Fruit fly (Drosophila melanogaster) whole organism, embryonic: ENCODE data around the gene Alg2.

ENCODE experiments used
- Asciz ChIP-seq: fragments of 200-800 bp; sonication (Bioruptor generic); optimal IDR thresholded peaks from 2 replicates; lab custom pipeline; 2017; ENCODE audit warnings: missing biosample characterization, mild to moderate bottlenecking, missing genetic modification characterization, missing genetic modification reagents
- Awh ChIP-seq: fragments of 200-800 bp; sonication (Bioruptor generic); IDR thresholded peaks from 2 replicates; pipeline ENCODE4, ENCODE4 v1.3.6; 2022; ENCODE audit warnings: missing biosample characterization, missing genetic modification characterization
- BtbVII ChIP-seq: fragments of 200-800 bp; sonication (Bioruptor generic); optimal IDR thresholded peaks from 3 replicates; lab custom pipeline; 2017; ENCODE audit warnings: missing biosample characterization, mild to moderate bottlenecking, missing genetic modification characterization
- C15 ChIP-seq: fragments of 200-800 bp; sonication (Bioruptor generic); IDR thresholded peaks from 3 replicates; pipeline ENCODE4 v1.3.6; 2022; ENCODE audit warnings: missing biosample characterization, missing genetic modification characterization
- CG10366 ChIP-seq: fragments of 200-800 bp; sonication (Bioruptor generic); IDR thresholded peaks from 2 replicates; pipeline ENCODE4 v1.3.6; 2022; ENCODE audit warnings: missing biosample characterization, missing genetic modification characterization
- CG10654 ChIP-seq: fragments of 200-800 bp; sonication (Bioruptor generic); optimal IDR thresholded peaks from 2 replicates; lab custom pipeline; 2016; ENCODE audit warnings: missing biosample characterization, missing genetic modification characterization
- CG11456 ChIP-seq: fragments of 200-800 bp; sonication (Bioruptor generic); IDR thresholded peaks from 3 replicates; pipeline ENCODE4 v1.3.6; 2022; ENCODE audit warnings: missing biosample characterization, missing genetic modification characterization
- CG11695 ChIP-seq: fragments of 200-800 bp; sonication (Bioruptor generic); IDR thresholded peaks from 3 replicates; pipeline ENCODE4 v1.3.6; 2022; ENCODE audit warnings: missing biosample characterization, missing genetic modification characterization
- CG12071 ChIP-seq: fragments of 200-800 bp; sonication (Bioruptor generic); optimal IDR thresholded peaks from 3 replicates; lab custom pipeline; 2018; ENCODE audit warnings: missing biosample characterization, mild to moderate bottlenecking, missing genetic modification characterization
- CG12659 ChIP-seq: fragments of 200-800 bp; sonication (Bioruptor generic); optimal IDR thresholded peaks from 3 replicates; lab custom pipeline; 2017; ENCODE audit warnings: mild to moderate bottlenecking, missing biosample characterization, missing genetic modification reagents, missing genetic modification characterization
- CG13624 ChIP-seq: fragments of 200-800 bp; sonication (Bioruptor generic); optimal IDR thresholded peaks from 2 replicates; lab custom pipeline; 2016; ENCODE audit warnings: missing biosample characterization, missing genetic modification characterization
- CG15011 ChIP-seq: fragments of 200-800 bp; sonication (Bioruptor generic); optimal IDR thresholded peaks from 3 replicates; lab custom pipeline; 2018; ENCODE audit warnings: missing biosample characterization, mild to moderate bottlenecking, missing genetic modification characterization
- CG17328 ChIP-seq: fragments of 200-800 bp; sonication (Bioruptor generic); IDR thresholded peaks from 2 replicates; pipeline ENCODE4 v1.3.6; 2022; ENCODE audit warnings: missing biosample characterization, missing genetic modification characterization
- CG30020 ChIP-seq: fragments of 200-800 bp; optimal IDR thresholded peaks from 2 replicates; lab custom pipeline; 2019; ENCODE audit warnings: missing biosample characterization, mild to moderate bottlenecking, missing genetic modification characterization, moderate library complexity
- CG4328 ChIP-seq: fragments of 200-800 bp; sonication (Bioruptor generic); optimal IDR thresholded peaks from 3 replicates; lab custom pipeline; 2017; ENCODE audit warnings: missing biosample characterization, missing genetic modification reagents, missing genetic modification characterization
- CG5245 ChIP-seq: fragments of 200-800 bp; sonication (Bioruptor generic); optimal IDR thresholded peaks from 3 replicates; lab custom pipeline; 2016; ENCODE audit warnings: missing biosample characterization, missing genetic modification characterization
- CG6654 ChIP-seq: fragments of 200-800 bp; sonication (Bioruptor generic); optimal IDR thresholded peaks from 2 replicates; lab custom pipeline; 2017; ENCODE audit warnings: missing biosample characterization, mild to moderate bottlenecking, missing genetic modification characterization
- CG8290 ChIP-seq, 3 experiments: fragments of 200-800 bp; sonication (Bioruptor generic); optimal IDR thresholded peaks; 2 replicates each; lab custom pipeline; 2016 to 2019; ENCODE audit warnings: missing biosample characterization in 3 of 3, missing genetic modification characterization in 3 of 3, mild to moderate bottlenecking in 2 of 3, moderate library complexity in 1 of 3
- CG8924 ChIP-seq: fragments of 200-800 bp; optimal IDR thresholded peaks from 3 replicates; lab custom pipeline; 2019; ENCODE audit warnings: missing biosample characterization, mild to moderate bottlenecking, missing genetic modification characterization, moderate library complexity
- CG9797 ChIP-seq: fragments of 200-800 bp; sonication (Bioruptor generic); optimal IDR thresholded peaks from 3 replicates; lab custom pipeline; 2018; ENCODE audit warnings: missing biosample characterization, mild to moderate bottlenecking, missing genetic modification characterization
- CrebB ChIP-seq: fragments of 200-800 bp; sonication (Bioruptor generic); optimal IDR thresholded peaks from 3 replicates; lab custom pipeline; 2018; ENCODE audit warnings: missing biosample characterization, mild to moderate bottlenecking, missing genetic modification characterization
- Deaf1 ChIP-seq: fragments of 200-800 bp; optimal IDR thresholded peaks from 3 replicates; lab custom pipeline; 2019; ENCODE audit warnings: missing biosample characterization, mild to moderate bottlenecking, missing genetic modification characterization, moderate library complexity
- E2f1 ChIP-seq: fragments of 200-800 bp; sonication (Bioruptor generic); IDR thresholded peaks from 2 replicates; pipeline ENCODE4 v1.3.6; 2022; ENCODE audit warnings: missing biosample characterization, missing genetic modification characterization
- Fer1 ChIP-seq: fragments of 200-800 bp; sonication (Bioruptor generic); optimal IDR thresholded peaks from 2 replicates; lab custom pipeline; 2017; ENCODE audit warnings: missing biosample characterization, mild to moderate bottlenecking, missing genetic modification characterization
- H15 ChIP-seq: fragments of 200-800 bp; sonication (Bioruptor generic); IDR thresholded peaks from 3 replicates; pipeline ENCODE4 v1.3.6; 2022; ENCODE audit warnings: missing biosample characterization, missing genetic modification characterization
- HLH3B ChIP-seq: fragments of 200-800 bp; sonication (Bioruptor generic); IDR thresholded peaks from 2 replicates; pipeline ENCODE4 v1.3.6; 2022; ENCODE audit warnings: missing biosample characterization, missing genetic modification characterization
- HLH54F ChIP-seq: fragments of 200-800 bp; sonication (Bioruptor generic); optimal IDR thresholded peaks from 3 replicates; lab custom pipeline; 2016; ENCODE audit warnings: missing biosample characterization, missing genetic modification characterization
- Mad ChIP-seq: fragments of 200-800 bp; sonication (Bioruptor generic); optimal IDR thresholded peaks from 2 replicates; lab custom pipeline; 2016; ENCODE audit warnings: missing biosample characterization, missing genetic modification characterization
- NfI ChIP-seq: fragments of 200-800 bp; sonication (Bioruptor generic); optimal IDR thresholded peaks from 3 replicates; lab custom pipeline; 2018; ENCODE audit warnings: missing biosample characterization, mild to moderate bottlenecking, missing genetic modification characterization, moderate library complexity
- Six4 ChIP-seq: fragments of 200-800 bp; sonication (Bioruptor generic); optimal IDR thresholded peaks from 2 replicates; lab custom pipeline; 2016; ENCODE audit warnings: missing biosample characterization, missing genetic modification characterization
- Sry-β ChIP-seq: fragments of 200-800 bp; sonication (Bioruptor generic); optimal IDR thresholded peaks from 2 replicates; lab custom pipeline; 2018; ENCODE audit warnings: missing biosample characterization, mild to moderate bottlenecking, missing genetic modification characterization, moderate library complexity
- ase ChIP-seq: fragments of 200-800 bp; sonication (Bioruptor generic); IDR thresholded peaks from 3 replicates; pipeline ENCODE4 v1.3.6; 2022; ENCODE audit warnings: missing biosample characterization, missing genetic modification characterization
- bigmax ChIP-seq: fragments of 200-800 bp; sonication (Bioruptor generic); optimal IDR thresholded peaks from 2 replicates; lab custom pipeline; 2018; ENCODE audit warnings: missing biosample characterization, mild to moderate bottlenecking, missing genetic modification characterization
- crol ChIP-seq: fragments of 200-800 bp; sonication (Bioruptor generic); IDR thresholded peaks from 2 replicates; pipeline ENCODE4 v1.3.6; 2022; ENCODE audit warnings: missing biosample characterization, missing genetic modification characterization
- gcm ChIP-seq: fragments of 200-800 bp; sonication (Bioruptor generic); optimal IDR thresholded peaks from 2 replicates; lab custom pipeline; 2019; ENCODE audit warnings: missing biosample characterization, mild to moderate bottlenecking, missing genetic modification characterization, moderate library complexity
- hbn ChIP-seq: fragments of 200-800 bp; sonication (Bioruptor generic); IDR thresholded peaks from 2 replicates; pipeline ENCODE4 v1.3.6; 2022; ENCODE audit warnings: missing biosample characterization, missing genetic modification characterization; ENCODE audit not compliant: partially characterized antibody
- her ChIP-seq: fragments of 200-800 bp; sonication (Bioruptor generic); optimal IDR thresholded peaks from 2 replicates; lab custom pipeline; 2016; ENCODE audit warnings: missing biosample characterization, missing genetic modification characterization
- klu ChIP-seq: fragments of 200-800 bp; sonication (Bioruptor generic); IDR thresholded peaks from 2 replicates; pipeline ENCODE4 v1.3.6; 2022; ENCODE audit warnings: missing biosample characterization, missing genetic modification characterization
- lola ChIP-seq, 3 experiments: fragments of >200 bp in 2 of 3; fragments of 200-800 bp in 1 of 3; sonication (Bioruptor generic) in 1 of 3; optimal IDR thresholded peaks; 2 replicates each; lab custom pipeline; 2017 to 2019; ENCODE audit warnings: missing biosample characterization in 3 of 3, missing genetic modification characterization in 3 of 3, mild to moderate bottlenecking in 1 of 3, moderate library complexity in 1 of 3
- luna ChIP-seq: fragments of 200-800 bp; sonication (Bioruptor generic); optimal IDR thresholded peaks from 2 replicates; lab custom pipeline; 2016; ENCODE audit warnings: missing biosample characterization, missing genetic modification characterization
- oc ChIP-seq: fragments of 200-800 bp; sonication (Bioruptor generic); optimal IDR thresholded peaks from 2 replicates; lab custom pipeline; 2018; ENCODE audit warnings: missing biosample characterization, mild to moderate bottlenecking, missing genetic modification characterization, moderate library complexity
- odd ChIP-seq: fragments of 200-800 bp; sonication (Bioruptor generic); optimal IDR thresholded peaks from 2 replicates; lab custom pipeline; 2017; ENCODE audit warnings: missing biosample characterization, mild to moderate bottlenecking, missing genetic modification characterization
- pnt ChIP-seq: fragments of 200-800 bp; sonication (Bioruptor generic); optimal IDR thresholded peaks from 3 replicates; lab custom pipeline; 2016; ENCODE audit warnings: missing biosample characterization, missing genetic modification characterization
- slbo ChIP-seq: fragments of 200-800 bp; sonication (Bioruptor generic); IDR thresholded peaks from 2 replicates; pipeline ENCODE4 v1.3.6; 2022; ENCODE audit warnings: missing biosample characterization, missing genetic modification characterization
- trem ChIP-seq: fragments of 200-800 bp; optimal IDR thresholded peaks from 3 replicates; lab custom pipeline; 2019; ENCODE audit warnings: missing biosample characterization, mild to moderate bottlenecking, missing genetic modification characterization, moderate library complexity
- tx ChIP-seq: fragments of 200-800 bp; sonication (Bioruptor generic); optimal IDR thresholded peaks from 2 replicates; lab custom pipeline; 2016; ENCODE audit warnings: missing biosample characterization, missing genetic modification characterization
- unpg ChIP-seq: fragments of 200-800 bp; sonication (Bioruptor generic); optimal IDR thresholded peaks from 3 replicates; lab custom pipeline; 2018; ENCODE audit warnings: missing biosample characterization, mild to moderate bottlenecking, missing genetic modification characterization, moderate library complexity
- vfl ChIP-seq: fragments of 200-800 bp; sonication (Bioruptor generic); optimal IDR thresholded peaks from 2 replicates; lab custom pipeline; 2016; ENCODE audit warnings: missing biosample characterization, missing genetic modification characterization
- wor ChIP-seq: fragments of 200-800 bp; sonication (Bioruptor generic); IDR thresholded peaks from 2 replicates; pipeline ENCODE4 v1.3.6; 2022; ENCODE audit warnings: missing biosample characterization, missing genetic modification characterization
- yki ChIP-seq: fragments of >200 bp; optimal IDR thresholded peaks from 3 replicates; lab custom pipeline; 2018
- z ChIP-seq: fragments of 200-800 bp; sonication (Bioruptor generic); IDR thresholded peaks from 3 replicates; pipeline ENCODE4 v1.3.6; 2022; ENCODE audit warnings: missing biosample characterization, missing genetic modification characterization

Alg2 gene

DNA sequence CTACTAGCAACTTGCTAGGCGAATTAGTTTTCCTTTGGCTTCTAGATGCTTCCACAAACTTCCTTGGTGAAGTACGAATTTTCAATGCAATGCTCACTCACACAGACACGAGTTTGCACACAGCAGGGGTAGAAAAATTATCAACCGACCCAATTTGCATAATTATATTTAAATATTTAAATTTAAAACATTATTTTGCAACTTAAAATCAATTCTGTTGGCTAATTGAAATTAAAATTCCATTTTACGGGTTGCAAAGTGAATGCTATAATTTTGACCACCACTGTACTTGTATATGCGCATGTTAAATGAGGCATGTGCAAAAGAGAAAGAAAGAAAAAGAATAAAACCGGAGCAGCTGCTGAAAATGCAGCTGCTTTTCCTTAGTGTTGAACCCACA is 50.5 kb downstream of the Alg2 start (continued):
- TF ChIP-seq luna (GFP tag; lab: Kevin White, UChicago) (peak; percentile 8), Mad (peak; percentile 81), CG10654 (GFP tag; lab: Kevin White, UChicago) (peak; percentile 87), CG15011 (peak; percentile 83), ase (GFP tag; lab: Robert Waterston, UW) (peak; percentile 88), CG11456 (GFP tag; lab: Robert Waterston, UW) (peak; percentile 91), vfl (GFP tag; lab: Kevin White, UChicago) (peak; percentile 41), Deaf1 (tag; lab: Kevin White, UChicago) (peak; percentile 74), E2f1 (GFP tag; lab: Robert Waterston, UW) (peak; percentile 94), hbn (no peak), CG4328 (peak; percentile 47), her (GFP tag; lab: Kevin White, UChicago) (no peak), CG10366 (GFP tag; lab: Robert Waterston, UW) (peak; percentile 94), odd (GFP tag; lab: Kevin White, UChicago) (peak; percentile 86), Sry-β (GFP tag; lab: Kevin White, UChicago) (peak; percentile 58), CG30020 (peak; percentile 48), CG6654 (GFP tag; lab: Kevin White, UChicago) (peak; percentile 75), CG5245 (peak; percentile 87), CG8924 (tag; lab: Kevin White, UChicago) (peak; percentile 95), HLH54F (GFP tag; lab: Kevin White, UChicago) (peak; percentile 48), trem (tag; lab: Kevin White, UChicago) (peak; percentile 88), z (GFP tag; lab: Robert Waterston, UW) (0 out of 3 replicates have a peak, but pooled peaks have one; percentile 32), lola (GFP tag; optimal IDR thresholded peaks at IDR 0.05; lab: Kevin White, UChicago) (peak in 1 of 3 experiments; percentile 88), CG11695 (GFP tag; lab: Robert Waterston, UW) (peak; percentile 97), CG13624 (GFP tag; lab: Kevin White, UChicago) (peak; percentile 23), klu (GFP tag; lab: Robert Waterston, UW) (peak; percentile 83), C15 (GFP tag; lab: Robert Waterston, UW) (peak; percentile 79; the same call in 2 of the 3 replicates), CG12071 (GFP tag; lab: Kevin White, UChicago) (peak; percentile 91), BtbVII (GFP tag; lab: Kevin White, UChicago) (peak; percentile 95), CrebB (tag; lab: Kevin White, UChicago) (peak; percentile 79), oc (tag; lab: Kevin White, UChicago) (peak; percentile 95), yki (lab: Kevin White, UChicago) (no peak), slbo (peak; percentile 94), pnt (GFP tag; lab: Kevin White, UChicago) (peak; percentile 42), bigmax (GFP tag; lab: Kevin White, UChicago) (peak; percentile 53), gcm (GFP tag; lab: Kevin White, UChicago) (peak; percentile 95), HLH3B (GFP tag; lab: Robert Waterston, UW) (peak; percentile 95), wor (GFP tag; lab: Robert Waterston, UW) (peak; percentile 84), Awh (GFP tag; lab: Robert Waterston, UW) (peak; percentile 96), NfI (GFP tag; lab: Kevin White, UChicago) (peak; percentile 93), CG8290 (GFP tag; optimal IDR thresholded peaks at IDR 0.05; lab: Kevin White, UChicago) (peak; percentile 75), CG8290 (tag; optimal IDR thresholded peaks at IDR 0.05; lab: Kevin White, UChicago) (peak in 1 of 2 experiments; percentile 82), Asciz (GFP tag; lab: Kevin White, UChicago) (peak; percentile 94), H15 (GFP tag; lab: Robert Waterston, UW) (peak; percentile 91), CG17328 (GFP tag; lab: Robert Waterston, UW) (peak; percentile 96), Six4 (GFP tag; lab: Kevin White, UChicago) (peak; percentile 91), crol (peak; percentile 53), Fer1 (GFP tag; lab: Kevin White, UChicago) (peak; percentile 94), tx (GFP tag; lab: Kevin White, UChicago) (peak; percentile 5), CG9797 (GFP tag; lab: Kevin White, UChicago) (peak; percentile 30), unpg (GFP tag; lab: Kevin White, UChicago) (peak; percentile 95), CG12659 (GFP tag; lab: Kevin White, UChicago) (peak; percentile 93)
